Worm (Caenorhabditis elegans): ENCODE measurements around the gene cap-1.
A peak's percentile ranks its signal among the peaks of the same experiment; 100 is the strongest.

Gene cap-1

DNA sequence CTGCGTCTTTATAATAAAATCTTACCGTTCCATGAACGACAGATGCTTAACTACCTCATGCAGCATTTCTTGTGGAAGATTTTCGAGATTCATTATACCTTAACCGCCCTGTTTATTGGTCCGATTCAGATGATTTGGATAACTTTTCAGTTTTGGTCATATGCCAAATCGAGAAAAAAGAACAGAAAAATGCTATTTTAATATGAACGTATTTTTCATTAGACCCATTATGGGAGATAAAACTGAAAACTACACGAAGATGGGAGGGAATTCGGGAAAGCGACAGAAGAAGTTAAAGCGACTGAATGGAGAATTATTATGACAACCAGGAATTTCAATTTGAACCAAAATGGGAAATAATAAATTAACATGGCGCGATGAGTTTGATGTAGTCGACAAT, 3.0 kb downstream of the cap-1 start, which contains the start of gene R13A1.10:
R13A1.10 (minus strand) TSS at position 101 of the 400 bp plus-strand sequence.
- TF ChIP-seq unc-55 (GFP tag; optimal IDR thresholded peaks at IDR 0.05) = no peak
- TF ChIP-seq peb-1 (tag; optimal IDR thresholded peaks at IDR 0.05) = no peak
- TF ChIP-seq gmeb-1 (tag; optimal IDR thresholded peaks at IDR 0.05) = no peak
- TF ChIP-seq ztf-4 (tag; optimal IDR thresholded peaks at IDR 0.05) = no peak
- no peak for TF ChIP-seq mdl-1 (tag; optimal IDR thresholded peaks at IDR 0.05)
- no peak for TF ChIP-seq C34F6.9 (tag; optimal IDR thresholded peaks at IDR 0.05)

DNA sequence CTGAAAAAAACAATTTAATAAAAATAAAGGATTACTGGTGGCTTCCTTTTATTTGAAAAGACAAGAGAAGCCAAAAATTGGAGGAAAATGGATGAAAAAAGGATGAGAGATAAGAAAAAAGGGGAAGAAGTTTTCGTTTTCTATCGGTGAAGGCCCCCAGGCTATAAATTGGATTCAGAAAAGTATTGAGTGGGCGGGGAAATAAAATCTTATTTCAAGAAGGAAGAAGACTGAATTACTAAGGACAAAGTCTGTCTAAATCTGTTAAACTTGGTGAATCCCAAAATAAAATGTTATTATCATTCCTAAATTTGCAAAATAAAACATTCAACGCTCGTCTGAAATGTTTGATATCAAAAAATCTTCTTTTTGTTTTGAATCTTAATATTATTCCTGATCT, 7.9 kb downstream of the cap-1 start:
- TF ChIP-seq nhr-21 (tag; optimal IDR thresholded peaks at IDR 0.05) (no peak), unc-39 (tag; optimal IDR thresholded peaks at IDR 0.05) (no peak), ztf-11 (tag; optimal IDR thresholded peaks at IDR 0.05) (no peak), mab-5 (tag; optimal IDR thresholded peaks at IDR 0.05) (no peak), ama-1 (optimal IDR thresholded peaks at IDR 0.05) (no peak), ZK546.5 (tag; optimal IDR thresholded peaks at IDR 0.05) (no peak), R02D3.7 (tag; optimal IDR thresholded peaks at IDR 0.05) (no peak)

DNA sequence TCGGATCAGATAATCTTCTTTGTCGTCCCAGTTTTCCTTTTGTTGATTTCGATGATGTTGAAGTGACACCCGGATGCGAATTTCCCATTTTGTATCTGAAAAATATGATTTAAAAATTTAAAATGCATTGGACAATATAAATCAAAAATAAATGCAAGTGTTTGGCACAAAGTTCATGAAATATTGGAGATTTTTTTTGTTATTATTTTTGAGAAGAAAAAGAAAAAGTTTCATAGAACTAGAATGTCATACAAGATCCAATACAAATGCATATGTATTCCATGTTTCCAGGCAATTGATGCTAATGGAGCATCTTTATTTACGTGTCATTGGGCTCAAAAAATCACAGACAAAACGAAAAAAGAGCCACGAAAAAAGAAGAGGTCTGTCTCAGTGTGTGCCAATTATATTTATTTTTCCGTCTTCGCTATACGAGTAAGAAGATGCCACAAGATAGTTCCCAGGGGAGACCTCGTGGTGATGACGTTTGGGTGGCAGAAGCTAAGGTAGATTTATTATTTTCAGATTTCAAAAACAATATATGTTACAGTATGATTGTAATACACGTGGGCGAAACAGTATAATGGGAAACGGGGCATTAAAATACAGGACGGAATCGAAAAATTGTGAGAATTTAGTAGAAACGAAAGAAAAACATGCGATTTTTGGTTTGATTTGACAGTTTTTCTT, 10.5 kb downstream of the cap-1 start, which contains the start of the genes glb-23 and R13A1.1:
glb-23 (minus strand) TSS at position 101 of the 690 bp plus-strand sequence.
R13A1.1 (plus strand) TSS at position 640 of the 690 bp plus-strand sequence.
- TF ChIP-seq ama-1 (optimal IDR thresholded peaks at IDR 0.05) (no peak), elt-3 (tag; optimal IDR thresholded peaks at IDR 0.05) (no peak), aly-2 (tag; optimal IDR thresholded peaks at IDR 0.05) (no peak), egl-27 (tag; optimal IDR thresholded peaks at IDR 0.05) (no peak), crh-2 (tag; optimal IDR thresholded peaks at IDR 0.05) (no peak), R02D3.7 (tag; optimal IDR thresholded peaks at IDR 0.05) (no peak), alr-1 (tag; optimal IDR thresholded peaks at IDR 0.05) (no peak), nhr-23 (tag; optimal IDR thresholded peaks at IDR 0.05) (no peak), lin-39 (tag; optimal IDR thresholded peaks at IDR 0.05) (no peak), mbf-1 (tag; optimal IDR thresholded peaks at IDR 0.05) (no peak), unc-39 (tag; optimal IDR thresholded peaks at IDR 0.05) (no peak)

ce11 chrIV:7216210-7216609, 13.8 kb downstream of the cap-1 start:
- no peak for TF ChIP-seq nhr-129 (tag; optimal IDR thresholded peaks at IDR 0.05)
- no peak for TF ChIP-seq sem-4 (tag; optimal IDR thresholded peaks at IDR 0.05)
- no peak for TF ChIP-seq nhr-23 (tag; optimal IDR thresholded peaks at IDR 0.05)
- no peak for TF ChIP-seq crh-2 (tag; optimal IDR thresholded peaks at IDR 0.05)
- TF ChIP-seq nhr-6 (tag; optimal IDR thresholded peaks at IDR 0.05) = no peak
- TF ChIP-seq ztf-4 (tag; optimal IDR thresholded peaks at IDR 0.05) = no peak
- TF ChIP-seq mdl-1 (tag; optimal IDR thresholded peaks at IDR 0.05) = no peak
- TF ChIP-seq zag-1 (tag; optimal IDR thresholded peaks at IDR 0.05) = no peak

DNA sequence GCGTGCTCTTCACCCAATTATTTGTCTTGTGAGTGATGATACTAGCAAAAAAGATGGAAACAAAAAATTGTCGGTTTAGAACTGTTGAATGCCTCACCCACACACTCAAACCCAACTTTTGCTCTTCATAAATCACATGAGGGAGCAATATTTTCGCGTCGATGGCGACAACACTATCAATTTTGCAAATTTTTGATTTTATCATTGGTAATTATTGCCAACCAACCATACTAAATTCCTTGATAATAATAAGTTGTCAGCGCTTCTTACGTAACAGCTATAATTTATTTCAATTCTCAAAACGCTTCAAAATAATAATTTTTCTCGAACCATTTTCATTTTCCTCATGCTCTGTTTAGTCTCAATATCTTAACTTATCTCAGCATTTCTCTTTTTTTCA, 17.3 kb downstream of the cap-1 start:
- no peak for TF ChIP-seq C34F6.9 (tag; optimal IDR thresholded peaks at IDR 0.05)
- no peak for TF ChIP-seq nhr-10 (tag; optimal IDR thresholded peaks at IDR 0.05)
- no peak for TF ChIP-seq nhr-129 (tag; optimal IDR thresholded peaks at IDR 0.05)
- TF ChIP-seq fos-1 (tag; optimal IDR thresholded peaks at IDR 0.05) = peak; percentile 44
- TF ChIP-seq alr-1 (tag; optimal IDR thresholded peaks at IDR 0.05) = no peak

ce11 chrIV:7211313-7211712, 18.7 kb downstream of the cap-1 start:
- TF ChIP-seq gmeb-1 (tag; optimal IDR thresholded peaks at IDR 0.05) (no peak), sma-9 (GFP tag; optimal IDR thresholded peaks at IDR 0.05) (no peak), sma-9 (tag; optimal IDR thresholded peaks at IDR 0.05) (no peak), nhr-12 (tag; optimal IDR thresholded peaks at IDR 0.05) (no peak), unc-55 (GFP tag; optimal IDR thresholded peaks at IDR 0.05) (no peak), blmp-1 (tag; optimal IDR thresholded peaks at IDR 0.05; ENCODE audit: insufficient read depth) (no peak), F13H6.1 (tag; optimal IDR thresholded peaks at IDR 0.05) (no peak), C34F6.9 (tag; optimal IDR thresholded peaks at IDR 0.05) (no peak), nhr-237 (tag; optimal IDR thresholded peaks at IDR 0.05) (no peak), fos-1 (tag; optimal IDR thresholded peaks at IDR 0.05) (no peak), ZK546.5 (tag; optimal IDR thresholded peaks at IDR 0.05) (no peak), nhr-10 (tag; optimal IDR thresholded peaks at IDR 0.05) (no peak)
